Worm (Caenorhabditis elegans): Measurements from ENCODE around the gene ubxn-2.
"Not testable (repeated sequence)": the region's sequence is repeated elsewhere in the genome, so short reads cannot be mapped to it uniquely, and the experiment has no call there.

ubxn-2 gene

ce11 chrIV:2674915-2675314 is 50.7 kb downstream of the ubxn-2 start, which contains the start of gene gpx-4:
gpx-4 (minus strand) TSS chrIV:2675015.
- not testable (repeated sequence) for TF ChIP-seq lin-40 (tag; optimal IDR thresholded peaks at IDR 0.05); bed-1 (GFP tag; IDR thresholded peaks at IDR 0.05); madf-10 (tag; optimal IDR thresholded peaks at IDR 0.05)

ce11 chrIV:2671361-2671760 is 54.3 kb downstream of the ubxn-2 start:
- TF ChIP-seq xnd-1 (tag; optimal IDR thresholded peaks at IDR 0.05) (peak; percentile 35), F33H1.4 (GFP tag; IDR thresholded peaks at IDR 0.05) (peak; percentile 46), madf-8 (GFP tag; conservative IDR thresholded peaks at IDR 0.05) (peak; percentile 63), D2030.7 (GFP tag; IDR thresholded peaks at IDR 0.05) (0 out of 2 replicates have a peak, but pooled peaks have one; percentile 18), ztf-18 (tag; optimal IDR thresholded peaks at IDR 0.05) (peak; percentile 89), hsf-1 (GFP tag; IDR thresholded peaks at IDR 0.05) (peak; percentile 55; the same call in 1 of the 2 replicates), madf-6 (GFP tag; IDR thresholded peaks at IDR 0.05) (peak; percentile 71), dox-1 (GFP tag; IDR thresholded peaks at IDR 0.05) (peak; percentile 19; the same call in 1 of the 2 replicates), attf-3 (GFP tag; conservative IDR thresholded peaks at IDR 0.05) (peak; percentile 77), ztf-28 (GFP tag; IDR thresholded peaks at IDR 0.05) (0 out of 2 replicates have a peak, but pooled peaks have one; percentile 22)

- peak; percentile 6 for TF ChIP-seq efl-1 (GFP tag; optimal IDR thresholded peaks at IDR 0.05)
- no peak for TF ChIP-seq C17E4.6 (GFP tag; IDR thresholded peaks at IDR 0.05)
- TF ChIP-seq lin-35 (GFP tag; optimal IDR thresholded peaks at IDR 0.05) = peak in 1 of 3 experiments; percentile 40
- TF ChIP-seq attf-3 (GFP tag; conservative IDR thresholded peaks at IDR 0.05) = peak; percentile 93
- peak; percentile 52 for TF ChIP-seq lin-54 (GFP tag; optimal IDR thresholded peaks at IDR 0.05)
- no peak for TF ChIP-seq rpc-1 (optimal IDR thresholded peaks at IDR 0.05)
- TF ChIP-seq rpc-1 (tag; optimal IDR thresholded peaks at IDR 0.05) = no peak
Measured at ce11 chrIV:2670664-2671063, 55.0 kb downstream of the ubxn-2 start.
